Worm (Caenorhabditis elegans) whole organism, L4 larva: ENCODE results near the gene F49E8.8.

Source experiments
- F26F4.8 ChIP-seq: fragments of 200-800 bp; sonication (Bioruptor generic); conservative IDR thresholded peaks from 2 replicates; pipeline ENCODE4 v1.3.6; 2022; ENCODE audit warnings: missing genetic modification characterization, missing compliant biosample characterization
- R02D3.7 ChIP-seq: fragments of 150-350 bp; sonication (generic microtip); optimal IDR thresholded peaks from 3 replicates; lab custom pipeline; 2014; ENCODE audit warnings: missing biosample characterization, missing genetic modification characterization
- T20F7.1 ChIP-seq: fragments of 200-800 bp; sonication (Bioruptor generic); optimal IDR thresholded peaks from 2 replicates; lab custom pipeline; 2018; ENCODE audit warnings: mild to moderate bottlenecking, missing genetic modification characterization, missing compliant biosample characterization
- Y48G9A.11 ChIP-seq: fragments of 200-800 bp; sonication (Bioruptor generic); IDR thresholded peaks from 2 replicates; pipeline ENCODE4 v1.3.6; 2022; ENCODE audit warnings: missing genetic modification reagents, missing genetic modification characterization, missing compliant biosample characterization
- aly-2 ChIP-seq: sonication (generic microtip); optimal IDR thresholded peaks from 2 replicates; lab custom pipeline; 2018; ENCODE audit warnings: missing biosample characterization, missing genetic modification characterization
- ama-1 ChIP-seq: fragments of 150-350 bp; optimal IDR thresholded peaks from 2 replicates; lab custom pipeline; 2014; ENCODE audit warnings: inconsistent platforms, mixed read lengths
- ceh-44 ChIP-seq: fragments of 200-800 bp; sonication (Bioruptor generic); IDR thresholded peaks from 2 replicates; pipeline ENCODE4 v1.3.6; 2022; ENCODE audit warnings: missing genetic modification reagents, missing genetic modification characterization, missing compliant biosample characterization
- daf-16 ChIP-seq, 3 experiments: sonication (generic microtip); optimal IDR thresholded peaks; 2 replicates each; lab custom pipeline; 2016 to 2017; ENCODE audit warnings: missing genetic modification characterization in 3 of 3, missing genetic modification reagents in 3 of 3, mild to moderate bottlenecking in 2 of 3, missing compliant biosample characterization in 2 of 3, missing biosample characterization in 1 of 3, moderate library complexity in 1 of 3
- daf-8 ChIP-seq: fragments of 200-800 bp; sonication (Bioruptor generic); IDR thresholded peaks from 2 replicates; pipeline ENCODE4 v1.3.6; 2022; ENCODE audit warnings: missing genetic modification characterization, missing compliant biosample characterization
- dmd-8 ChIP-seq: fragments of 200-800 bp; sonication (Bioruptor generic); IDR thresholded peaks from 2 replicates; pipeline ENCODE4 v1.3.6; 2022; ENCODE audit warnings: missing genetic modification characterization, missing compliant biosample characterization
- dmd-9 ChIP-seq: fragments of 200-800 bp; sonication (Bioruptor generic); IDR thresholded peaks from 2 replicates; pipeline ENCODE4 v1.3.6; 2022; ENCODE audit warnings: missing genetic modification reagents, missing genetic modification characterization, missing compliant biosample characterization
- dpl-1 ChIP-seq: fragments of 150-350 bp; optimal IDR thresholded peaks from 2 replicates; lab custom pipeline; 2014; ENCODE audit warnings: missing biosample characterization, missing genetic modification reagents, missing genetic modification characterization
- duxl-1 ChIP-seq: sonication (generic microtip); optimal IDR thresholded peaks from 2 replicates; lab custom pipeline; 2016; ENCODE audit warnings: mild to moderate bottlenecking, missing genetic modification characterization, moderate library complexity, missing compliant biosample characterization; ENCODE audit not compliant: poor library complexity
- dve-1 ChIP-seq: sonication (generic microtip); optimal IDR thresholded peaks from 2 replicates; lab custom pipeline; 2017; ENCODE audit warnings: antibody characterized with exemption, mild to moderate bottlenecking, missing genetic modification characterization, missing compliant biosample characterization; ENCODE audit not compliant: insufficient read depth
- egl-27 ChIP-seq: sonication (generic microtip); optimal IDR thresholded peaks from 3 replicates; lab custom pipeline; 2017; ENCODE audit warnings: missing biosample characterization, missing genetic modification reagents, missing genetic modification characterization
- fkh-10 ChIP-seq: fragments of 150-350 bp; optimal IDR thresholded peaks from 2 replicates; lab custom pipeline; 2014; ENCODE audit warnings: missing biosample characterization, missing genetic modification reagents, missing genetic modification characterization
- fos-1 ChIP-seq: fragments of 150-350 bp; optimal IDR thresholded peaks from 2 replicates; lab custom pipeline; 2014; ENCODE audit warnings: missing biosample characterization, missing genetic modification characterization
- hlh-11 ChIP-seq: fragments of 200-800 bp; sonication (Bioruptor generic); optimal IDR thresholded peaks from 2 replicates; lab custom pipeline; 2018; ENCODE audit warnings: mild to moderate bottlenecking, missing genetic modification characterization, missing compliant biosample characterization
- hlh-30 ChIP-seq: sonication (generic microtip); optimal IDR thresholded peaks from 2 replicates; lab custom pipeline; 2017; ENCODE audit warnings: antibody characterized with exemption, mild to moderate bottlenecking, missing genetic modification characterization, missing compliant biosample characterization; ENCODE audit not compliant: insufficient read depth
- hmg-1.1 ChIP-seq: fragments of 200-800 bp; sonication (Bioruptor generic); IDR thresholded peaks from 2 replicates; pipeline ENCODE4 v1.3.6; 2022; ENCODE audit warnings: missing genetic modification reagents, missing genetic modification characterization, missing compliant biosample characterization
- jun-1 ChIP-seq: fragments of 150-350 bp; optimal IDR thresholded peaks from 2 replicates; lab custom pipeline; 2014; ENCODE audit warnings: missing biosample characterization, missing genetic modification reagents, missing genetic modification characterization
- lin-29 ChIP-seq: fragments of 200-800 bp; sonication (Bioruptor generic); IDR thresholded peaks from 2 replicates; pipeline ENCODE4 v1.3.6; 2022; ENCODE audit warnings: missing genetic modification reagents, missing genetic modification characterization, missing compliant biosample characterization
- lin-38 ChIP-seq: fragments of 200-800 bp; sonication (Bioruptor generic); IDR thresholded peaks from 2 replicates; pipeline ENCODE4 v1.3.6; 2022; ENCODE audit warnings: missing genetic modification reagents, missing genetic modification characterization, missing compliant biosample characterization
- lir-3 ChIP-seq: sonication (generic microtip); optimal IDR thresholded peaks from 2 replicates; lab custom pipeline; 2016; ENCODE audit warnings: mild to moderate bottlenecking, missing genetic modification characterization, missing compliant biosample characterization
- lsy-2 ChIP-seq, 2 experiments: fragments of 150-350 bp in 1 of 2; sonication (generic microtip) in 1 of 2; optimal IDR thresholded peaks; 2 replicates each; lab custom pipeline; 2014 to 2017; ENCODE audit warnings: missing biosample characterization in 2 of 2, missing genetic modification characterization in 2 of 2
- madf-5 ChIP-seq, 2 experiments: fragments of 200-800 bp; sonication (Bioruptor generic); IDR thresholded peaks; 2 replicates each; pipeline ENCODE4 v1.3.6; 2022; ENCODE audit warnings: missing compliant biosample characterization in 2 of 2, missing genetic modification characterization in 2 of 2
- mdl-1 ChIP-seq, 2 experiments: fragments of 150-350 bp in 1 of 2; sonication (generic microtip) in 1 of 2; optimal IDR thresholded peaks; 2 replicates each; lab custom pipeline; 2014 to 2017; ENCODE audit warnings: missing biosample characterization in 2 of 2, missing genetic modification characterization in 2 of 2
- mep-1 ChIP-seq: fragments of 150-350 bp; sonication (generic microtip); optimal IDR thresholded peaks from 3 replicates; lab custom pipeline; 2014; ENCODE audit warnings: missing biosample characterization, missing genetic modification characterization
- mes-2 ChIP-seq: sonication (generic microtip); optimal IDR thresholded peaks from 2 replicates; lab custom pipeline; 2016; ENCODE audit warnings: missing genotype, mild to moderate bottlenecking, missing genetic modification characterization, missing compliant biosample characterization; ENCODE audit not compliant: poor library complexity, severe bottlenecking
- mxl-2 ChIP-seq: fragments of 200-800 bp; sonication (Bioruptor generic); conservative IDR thresholded peaks from 2 replicates; pipeline ENCODE4 v1.3.6; 2022; ENCODE audit warnings: missing genetic modification reagents, missing genetic modification characterization, missing compliant biosample characterization
- nhr-11 ChIP-seq: fragments of 150-350 bp; optimal IDR thresholded peaks from 2 replicates; lab custom pipeline; 2014; ENCODE audit warnings: missing biosample characterization, missing genetic modification characterization
- nhr-25 ChIP-seq: sonication (generic microtip); optimal IDR thresholded peaks from 2 replicates; lab custom pipeline; 2017; ENCODE audit warnings: missing genetic modification characterization, mild to moderate bottlenecking, missing compliant biosample characterization, antibody characterized with exemption, moderate library complexity, borderline replicate concordance; ENCODE audit not compliant: insufficient read depth
- nhr-28 ChIP-seq: fragments of 150-350 bp; optimal IDR thresholded peaks from 2 replicates; lab custom pipeline; 2014; ENCODE audit warnings: missing biosample characterization, missing genetic modification characterization
- nhr-41 ChIP-seq: fragments of 200-800 bp; sonication (Bioruptor generic); IDR thresholded peaks from 2 replicates; pipeline ENCODE4 v1.3.6; 2022; ENCODE audit warnings: missing genetic modification reagents, missing genetic modification characterization, missing compliant biosample characterization
- nhr-48 ChIP-seq: sonication (generic microtip); optimal IDR thresholded peaks from 2 replicates; lab custom pipeline; 2016; ENCODE audit warnings: mild to moderate bottlenecking, missing genetic modification characterization, missing compliant biosample characterization
- nhr-6 ChIP-seq: fragments of 150-350 bp; optimal IDR thresholded peaks from 2 replicates; lab custom pipeline; 2014; ENCODE audit warnings: missing biosample characterization, missing genetic modification characterization
- nhr-77 ChIP-seq: fragments of 150-350 bp; optimal IDR thresholded peaks from 2 replicates; lab custom pipeline; 2014; ENCODE audit warnings: missing biosample characterization, missing genetic modification characterization
- php-3 ChIP-seq: fragments of 200-800 bp; sonication (Bioruptor generic); IDR thresholded peaks from 2 replicates; pipeline ENCODE4 v1.3.6; 2022; ENCODE audit warnings: missing genetic modification reagents, missing genetic modification characterization, missing compliant biosample characterization
- set-16 ChIP-seq: fragments of 200-800 bp; sonication (Bioruptor generic); IDR thresholded peaks from 2 replicates; pipeline ENCODE4 v1.3.6; 2022; ENCODE audit warnings: missing genetic modification reagents, missing genetic modification characterization, missing compliant biosample characterization
- skn-1 ChIP-seq: fragments of 150-350 bp; optimal IDR thresholded peaks from 2 replicates; lab custom pipeline; 2014; ENCODE audit warnings: missing biosample characterization, missing genetic modification characterization
- unc-62 ChIP-seq, 3 experiments: fragments of 150-350 bp in 1 of 3; sonication (generic microtip); optimal IDR thresholded peaks in 2 of 3; peaks in 1 of 3; 1 replicate in 1 of 3; 2 replicates in 2 of 3; lab custom pipeline; 2014 to 2017; ENCODE audit warnings: missing biosample characterization in 3 of 3, missing genetic modification characterization in 3 of 3, missing genetic modification reagents in 3 of 3, missing genotype in 1 of 3
- vab-7 ChIP-seq: fragments of 200-800 bp; sonication (Bioruptor generic); IDR thresholded peaks from 2 replicates; pipeline ENCODE4 v1.3.6; 2022; ENCODE audit warnings: missing genetic modification reagents, missing genetic modification characterization, missing compliant biosample characterization
- zfp-2 ChIP-seq: sonication (generic microtip); optimal IDR thresholded peaks from 2 replicates; lab custom pipeline; 2016; ENCODE audit warnings: mild to moderate bottlenecking, missing genetic modification characterization, missing compliant biosample characterization
- zip-2 ChIP-seq: fragments of 150-350 bp; optimal IDR thresholded peaks from 2 replicates; lab custom pipeline; 2014; ENCODE audit warnings: missing biosample characterization, missing genetic modification characterization

F49E8.8 gene

ce11 chrIV:7556265-7556866 lies at the start of gene F49E8.8, which contains the start of the genes F49E8.7 and nprl-2:
Gene F49E8.8, plus strand, starts transcription at chrIV:7556637.
Gene F49E8.7, minus strand, starts transcription at chrIV:7556365.
Gene nprl-2, plus strand, starts transcription at chrIV:7556816.
- TF ChIP-seq hmg-1.1 (GFP tag; lab: Robert Waterston, UW) (no peak), jun-1 (tag; lab: Kevin White, UChicago) (no peak), vab-7 (no peak), zfp-2 (tag; lab: Kevin White, UChicago) (no peak), dve-1 (tag; lab: Kevin White, UChicago) (no peak), hlh-30 (tag; lab: Kevin White, UChicago) (no peak), Y48G9A.11 (GFP tag; lab: Robert Waterston, UW) (no peak), php-3 (GFP tag; lab: Robert Waterston, UW) (no peak), R02D3.7 (tag; lab: Kevin White, UChicago) (no peak), madf-5 (GFP tag; IDR thresholded peaks at IDR 0.05; lab: Robert Waterston, UW) (no peak), skn-1 (no peak), dmd-8 (GFP tag; lab: Robert Waterston, UW) (no peak), aly-2 (tag; lab: Kevin White, UChicago) (no peak), fkh-10 (GFP tag; lab: Kevin White, UChicago) (no peak), dpl-1 (GFP tag; lab: Kevin White, UChicago) (no peak), mep-1 (tag; lab: Kevin White, UChicago) (no peak), nhr-25 (tag; lab: Kevin White, UChicago) (no peak), mes-2 (tag; lab: Kevin White, UChicago) (no peak), fos-1 (no peak), zip-2 (tag; lab: Kevin White, UChicago) (no peak)

DNA sequence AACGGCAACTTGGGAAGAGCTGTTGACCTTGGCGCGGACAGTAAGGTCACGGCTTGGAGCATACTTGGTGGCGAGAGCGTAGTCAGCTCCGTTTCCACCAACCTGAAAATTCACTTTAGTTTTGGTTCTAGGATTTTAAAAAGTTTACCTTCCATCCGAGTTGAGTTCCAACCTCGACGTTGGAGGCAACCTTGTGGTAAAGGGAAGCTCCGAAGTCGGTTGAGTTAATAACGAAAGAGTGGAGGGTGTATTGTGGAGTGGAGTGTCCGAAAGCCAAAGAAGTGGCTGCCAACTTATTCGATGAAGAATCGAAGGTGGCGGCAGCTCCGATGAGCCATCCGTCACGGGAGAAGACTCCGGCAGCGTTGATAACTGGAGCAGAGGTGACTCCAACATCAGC lies 49.7 kb upstream of the F49E8.8 start:
- TF ChIP-seq dmd-8 (GFP tag; lab: Robert Waterston, UW) = no peak
- 0 out of 2 replicates have a peak, but pooled peaks have one; percentile 36 for TF ChIP-seq dmd-9
- 0 out of 2 replicates have a peak, but pooled peaks have one; percentile 11 for TF ChIP-seq lin-38 (GFP tag; lab: Robert Waterston, UW)
- peak; percentile 36; the same call in 1 of the 2 replicates for TF ChIP-seq set-16 (GFP tag; lab: Robert Waterston, UW)

ce11 chrIV:7507305-7507704 lies 49.1 kb upstream of the F49E8.8 start:
- TF ChIP-seq F26F4.8 (GFP tag; lab: Robert Waterston, UW) (no peak), mxl-2 (GFP tag; lab: Robert Waterston, UW) (no peak), ceh-44 (GFP tag; lab: Robert Waterston, UW) (no peak), nhr-48 (peak; percentile 39), daf-8 (GFP tag; lab: Robert Waterston, UW) (no peak), nhr-77 (tag; lab: Kevin White, UChicago) (peak; percentile 24), duxl-1 (tag; lab: Kevin White, UChicago) (peak; percentile 17), T20F7.1 (peak; percentile 7), lsy-2 (tag; optimal IDR thresholded peaks at IDR 0.05; lab: Kevin White, UChicago) (peak; percentile 13 to 52), nhr-11 (tag; lab: Kevin White, UChicago) (peak; percentile 34), nhr-6 (tag; lab: Kevin White, UChicago) (no peak), lir-3 (tag; lab: Kevin White, UChicago) (no peak), egl-27 (tag; lab: Kevin White, UChicago) (no peak), dmd-8 (GFP tag; lab: Robert Waterston, UW) (no peak), nhr-28 (tag; lab: Kevin White, UChicago) (peak; percentile 62), dpl-1 (GFP tag; lab: Kevin White, UChicago) (peak; percentile 2), unc-62 (GFP tag; optimal IDR thresholded peaks at IDR 0.05 in 1 of 2; lab: Kevin White, UChicago) (peak in 1 of 2 experiments; percentile 96), unc-62 (tag; optimal IDR thresholded peaks at IDR 0.05; lab: Kevin White, UChicago) (no peak), nhr-41 (GFP tag; lab: Robert Waterston, UW) (no peak), lin-29 (GFP tag; lab: Robert Waterston, UW) (no peak), dve-1 (tag; lab: Kevin White, UChicago) (peak; percentile 42), set-16 (GFP tag; lab: Robert Waterston, UW) (no peak), daf-16 (GFP tag; optimal IDR thresholded peaks at IDR 0.05; lab: Kevin White, UChicago) (peak in 1 of 2 experiments; percentile 6), daf-16 (tag; optimal IDR thresholded peaks at IDR 0.05; lab: Kevin White, UChicago) (peak; percentile 55), mdl-1 (tag; optimal IDR thresholded peaks at IDR 0.05; lab: Kevin White, UChicago) (peak in 1 of 2 experiments; percentile 48), hlh-30 (tag; lab: Kevin White, UChicago) (peak; percentile 88), hlh-11 (peak; percentile 71), ama-1 (lab: Kevin White, UChicago) (peak; percentile 33), mep-1 (tag; lab: Kevin White, UChicago) (peak; percentile 28)
